Fruit fly (Drosophila melanogaster): ENCODE data around the gene nero.

nero gene

dm6 chr3R:31725486-31726227 lies 21.7 kb downstream of the nero start (continued):
- peak; percentile 22; the same call in 1 of the 2 replicates for TF ChIP-seq CG32532 (GFP tag; IDR thresholded peaks at IDR 0.05)
- TF ChIP-seq CG15073 (GFP tag; optimal IDR thresholded peaks at IDR 0.05): no peak
- TF ChIP-seq Ravus (GFP tag; IDR thresholded peaks at IDR 0.05): no peak
- TF ChIP-seq CG34422 (GFP tag; IDR thresholded peaks at IDR 0.05): no peak
- no peak for TF ChIP-seq dati (GFP tag; IDR thresholded peaks at IDR 0.05)
- TF ChIP-seq fd96Cb (tag; optimal IDR thresholded peaks at IDR 0.05): no peak
- TF ChIP-seq CG15514 (GFP tag; optimal IDR thresholded peaks at IDR 0.05): no peak
- no peak for TF ChIP-seq Sry-β (GFP tag; optimal IDR thresholded peaks at IDR 0.05)
- no peak for TF ChIP-seq Mad (GFP tag; optimal IDR thresholded peaks at IDR 0.05)
- 0 out of 2 replicates have a peak, but pooled peaks have one; percentile 38 for TF ChIP-seq CG16779 (GFP tag; IDR thresholded peaks at IDR 0.05)
- no peak for TF ChIP-seq repo (GFP tag; optimal IDR thresholded peaks at IDR 0.05)
- no peak for TF ChIP-seq CG11723 (GFP tag; optimal IDR thresholded peaks at IDR 0.05)
- TF ChIP-seq CG7839 (tag; optimal IDR thresholded peaks at IDR 0.05): no peak
- TF ChIP-seq Hr78 (GFP tag; optimal IDR thresholded peaks at IDR 0.05): no peak
- no peak for TF ChIP-seq CG33557 (GFP tag; optimal IDR thresholded peaks at IDR 0.05)
- no peak for TF ChIP-seq CG6175 (GFP tag; IDR thresholded peaks at IDR 0.05)
- TF ChIP-seq CG6765 (GFP tag; optimal IDR thresholded peaks at IDR 0.05): no peak
- no peak for TF ChIP-seq CG31224 (GFP tag; IDR thresholded peaks at IDR 0.05)
- no peak for TF ChIP-seq cwo (GFP tag; optimal IDR thresholded peaks at IDR 0.05)
- no peak for TF ChIP-seq CG15601 (tag; optimal IDR thresholded peaks at IDR 0.05)
- TF ChIP-seq Camta (GFP tag; optimal IDR thresholded peaks at IDR 0.05): no peak
- no peak for TF ChIP-seq hbn (GFP tag; IDR thresholded peaks at IDR 0.05; ENCODE audit: partially characterized antibody)
- TF ChIP-seq tap (tag; optimal IDR thresholded peaks at IDR 0.05): no peak
- no peak for TF ChIP-seq CG5180 (GFP tag; optimal IDR thresholded peaks at IDR 0.05)
- TF ChIP-seq maf-S (GFP tag; optimal IDR thresholded peaks at IDR 0.05): no peak
- TF ChIP-seq wdn (GFP tag; IDR thresholded peaks at IDR 0.05): no peak
- no peak for TF ChIP-seq gsb-n (tag; optimal IDR thresholded peaks at IDR 0.05)
- no peak for TF ChIP-seq CG6689 (GFP tag; IDR thresholded peaks at IDR 0.05)
- TF ChIP-seq Atf-2 (GFP tag; optimal IDR thresholded peaks at IDR 0.05): no peak
- TF ChIP-seq CG15011 (GFP tag; optimal IDR thresholded peaks at IDR 0.05): no peak
- TF ChIP-seq bowl (GFP tag; IDR thresholded peaks at IDR 0.05): no peak
- no peak for TF ChIP-seq mam (GFP tag; optimal IDR thresholded peaks at IDR 0.05)
- no peak for TF ChIP-seq CG7745 (tag; optimal IDR thresholded peaks at IDR 0.05)
- 0 out of 2 replicates have a peak, but pooled peaks have one; percentile 10 for TF ChIP-seq CG14014 (GFP tag; IDR thresholded peaks at IDR 0.05)
- TF ChIP-seq CG12219 (GFP tag; optimal IDR thresholded peaks at IDR 0.05): no peak
- peak; percentile 14 for TF ChIP-seq Hey (tag; optimal IDR thresholded peaks at IDR 0.05)
- TF ChIP-seq jumu (GFP tag; optimal IDR thresholded peaks at IDR 0.05): no peak
- TF ChIP-seq fu2 (GFP tag; optimal IDR thresholded peaks at IDR 0.05): no peak
- no peak for TF ChIP-seq run (tag; optimal IDR thresholded peaks at IDR 0.05)
- TF ChIP-seq Ptx1 (GFP tag; IDR thresholded peaks at IDR 0.05): no peak
- TF ChIP-seq CG18599 (GFP tag; optimal IDR thresholded peaks at IDR 0.05): no peak
- no peak for TF ChIP-seq CG8478 (optimal IDR thresholded peaks at IDR 0.05)
- TF ChIP-seq H15 (GFP tag; IDR thresholded peaks at IDR 0.05): no peak
- TF ChIP-seq CG6683 (GFP tag; optimal IDR thresholded peaks at IDR 0.05): no peak
- TF ChIP-seq Deaf1 (tag; optimal IDR thresholded peaks at IDR 0.05): peak; percentile 48
- no peak for TF ChIP-seq Atf3 (GFP tag; optimal IDR thresholded peaks at IDR 0.05)
- no peak for TF ChIP-seq YL-1 (GFP tag; optimal IDR thresholded peaks at IDR 0.05)
- no peak for TF ChIP-seq HLH3B (GFP tag; IDR thresholded peaks at IDR 0.05)
- no peak for TF ChIP-seq CG17186 (GFP tag; optimal IDR thresholded peaks at IDR 0.05)
- TF ChIP-seq gfzf (GFP tag; optimal IDR thresholded peaks at IDR 0.05): no peak
